Worm (Caenorhabditis elegans): ENCODE results near the gene him-17.

The him-17 gene

ce11 chrV:13193488-13194042, 17.1 kb downstream of the him-17 start, which contains the start of gene sun-1 (continued):
- TF ChIP-seq gei-17 (GFP tag; optimal IDR thresholded peaks at IDR 0.05) (no peak), hrde-1 (tag; optimal IDR thresholded peaks at IDR 0.05; ENCODE audit: borderline replicate concordance) (no peak), madf-6 (GFP tag; IDR thresholded peaks at IDR 0.05) (peak; percentile 93), F33H1.4 (GFP tag; IDR thresholded peaks at IDR 0.05) (peak; percentile 86), ceh-40 (GFP tag; IDR thresholded peaks at IDR 0.05) (no peak), F57C9.4 (tag; optimal IDR thresholded peaks at IDR 0.05) (no peak), ztf-3 (GFP tag; optimal IDR thresholded peaks at IDR 0.05) (no peak), akir-1 (GFP tag; optimal IDR thresholded peaks at IDR 0.05) (no peak), snpc-1.1 (tag; optimal IDR thresholded peaks at IDR 0.05; ENCODE audit: insufficient read depth) (no peak), snpc-3.4 (tag; optimal IDR thresholded peaks at IDR 0.05) (no peak), Y56A3A.18 (GFP tag; IDR thresholded peaks at IDR 0.05) (no peak), somi-1 (GFP tag; optimal IDR thresholded peaks at IDR 0.05) (no peak), ztf-25 (GFP tag; IDR thresholded peaks at IDR 0.05) (no peak), cebp-2 (GFP tag; IDR thresholded peaks at IDR 0.05) (no peak), dpl-1 (GFP tag; optimal IDR thresholded peaks at IDR 0.05) (no peak), ceh-58 (GFP tag; IDR thresholded peaks at IDR 0.05) (no peak), C17E4.6 (GFP tag; IDR thresholded peaks at IDR 0.05) (no peak), zim-3 (tag; optimal IDR thresholded peaks at IDR 0.05) (no peak), nhr-27 (tag; optimal IDR thresholded peaks at IDR 0.05) (no peak), dox-1 (GFP tag; IDR thresholded peaks at IDR 0.05) (no peak), B0261.1 (tag; optimal IDR thresholded peaks at IDR 0.05) (no peak), ama-1 (optimal IDR thresholded peaks at IDR 0.05) (no peak), ama-1 (GFP tag; optimal IDR thresholded peaks at IDR 0.05) (no peak), ceh-27 (GFP tag; optimal IDR thresholded peaks at IDR 0.05) (no peak), egl-18 (GFP tag; IDR thresholded peaks at IDR 0.05) (no peak), atf-7 (tag; optimal IDR thresholded peaks at IDR 0.05) (no peak), mes-4 (tag; optimal IDR thresholded peaks at IDR 0.05) (no peak), fkh-3 (tag; optimal IDR thresholded peaks at IDR 0.05) (no peak), F55B11.4 (tag; optimal IDR thresholded peaks at IDR 0.05; ENCODE audit: borderline replicate concordance, insufficient read depth) (no peak), F10E7.11 (tag; optimal IDR thresholded peaks at IDR 0.05) (no peak), lin-54 (GFP tag; optimal IDR thresholded peaks at IDR 0.05) (no peak), madf-8 (GFP tag; conservative IDR thresholded peaks at IDR 0.05) (peak; percentile 95), attf-5 (GFP tag; optimal IDR thresholded peaks at IDR 0.05) (no peak), sdz-38 (tag; optimal IDR thresholded peaks at IDR 0.05) (no peak), snpc-1.3 (tag; optimal IDR thresholded peaks at IDR 0.05; ENCODE audit: insufficient read depth) (no peak), B0035.1 (tag; optimal IDR thresholded peaks at IDR 0.05) (no peak), ztf-28 (GFP tag; IDR thresholded peaks at IDR 0.05) (no peak), F49E8.2 (tag; optimal IDR thresholded peaks at IDR 0.05; ENCODE audit: insufficient read depth) (peak; percentile 36), C06A6.2 (GFP tag; conservative IDR thresholded peaks at IDR 0.05) (no peak), nfyb-1 (GFP tag; IDR thresholded peaks at IDR 0.05) (no peak), nhr-80 (tag; optimal IDR thresholded peaks at IDR 0.05) (no peak), sptf-2 (GFP tag; optimal IDR thresholded peaks at IDR 0.05) (no peak), tlf-1 (GFP tag; optimal IDR thresholded peaks at IDR 0.05) (no peak), ztf-22 (GFP tag; optimal IDR thresholded peaks at IDR 0.05) (no peak), unc-130 (GFP tag; optimal IDR thresholded peaks at IDR 0.05) (no peak), madf-3 (GFP tag; IDR thresholded peaks at IDR 0.05) (no peak), nhr-90 (tag; optimal IDR thresholded peaks at IDR 0.05) (no peak), hsf-1 (GFP tag; IDR thresholded peaks at IDR 0.05) (no peak), dpff-1 (tag; optimal IDR thresholded peaks at IDR 0.05) (no peak)
